Fruit fly (Drosophila melanogaster) whole organism, embryonic: ENCODE results near the gene CG7483.

Source experiments
- Antp ChIP-seq: fragments of 200-800 bp; sonication (Bioruptor generic); optimal IDR thresholded peaks from 3 replicates; lab custom pipeline; 2016; ENCODE audit warnings: missing biosample characterization, missing genetic modification characterization
- CG13424 ChIP-seq: fragments of 200-800 bp; sonication (Bioruptor generic); optimal IDR thresholded peaks from 2 replicates; lab custom pipeline; 2019; ENCODE audit warnings: missing biosample characterization, mild to moderate bottlenecking, missing genetic modification characterization, moderate library complexity
- CG14710 ChIP-seq: fragments of 200-800 bp; sonication (Bioruptor generic); optimal IDR thresholded peaks from 3 replicates; lab custom pipeline; 2019; ENCODE audit warnings: missing biosample characterization, mild to moderate bottlenecking, missing genetic modification characterization, moderate library complexity
- CG15479 ChIP-seq: fragments of 200-800 bp; sonication (Bioruptor generic); optimal IDR thresholded peaks from 3 replicates; lab custom pipeline; 2019; ENCODE audit warnings: missing biosample characterization, mild to moderate bottlenecking, missing genetic modification characterization, moderate library complexity
- CG15514 ChIP-seq: fragments of 200-800 bp; sonication (Bioruptor generic); optimal IDR thresholded peaks from 3 replicates; lab custom pipeline; 2017; ENCODE audit warnings: missing biosample characterization, missing genetic modification characterization, mild to moderate bottlenecking, moderate library complexity, missing genetic modification reagents
- CG15696 ChIP-seq: fragments of 200-800 bp; sonication (Bioruptor generic); optimal IDR thresholded peaks from 2 replicates; lab custom pipeline; 2019; ENCODE audit warnings: missing biosample characterization, mild to moderate bottlenecking, missing genetic modification characterization, moderate library complexity
- CG17829 ChIP-seq: fragments of 200-800 bp; optimal IDR thresholded peaks from 2 replicates; lab custom pipeline; 2019; ENCODE audit warnings: missing biosample characterization, mild to moderate bottlenecking, missing genetic modification characterization, moderate library complexity
- CG3847 ChIP-seq: fragments of 200-800 bp; sonication (Bioruptor generic); IDR thresholded peaks from 2 replicates; pipeline ENCODE4 v1.3.6; 2022; ENCODE audit warnings: missing biosample characterization, missing genetic modification characterization
- CG43689 ChIP-seq: fragments of 200-800 bp; sonication (Bioruptor generic); IDR thresholded peaks from 2 replicates; pipeline ENCODE4 v1.3.6; 2022; ENCODE audit warnings: missing biosample characterization, missing genetic modification characterization
- CG7357 ChIP-seq: fragments of 200-800 bp; sonication (Bioruptor generic); IDR thresholded peaks from 3 replicates; pipeline ENCODE4 v1.3.6; 2022; ENCODE audit warnings: missing biosample characterization, missing genetic modification characterization
- CG9797 ChIP-seq: fragments of 200-800 bp; sonication (Bioruptor generic); optimal IDR thresholded peaks from 3 replicates; lab custom pipeline; 2018; ENCODE audit warnings: missing biosample characterization, mild to moderate bottlenecking, missing genetic modification characterization
- Ets97D ChIP-seq: fragments of 200-800 bp; sonication (Bioruptor generic); optimal IDR thresholded peaks from 3 replicates; lab custom pipeline; 2016; ENCODE audit warnings: missing biosample characterization, missing genetic modification characterization
- Hey ChIP-seq: fragments of 200-800 bp; sonication (Bioruptor generic); optimal IDR thresholded peaks from 3 replicates; lab custom pipeline; 2018; ENCODE audit warnings: missing biosample characterization, mild to moderate bottlenecking, missing genetic modification characterization
- HmgZ ChIP-seq: fragments of 200-800 bp; sonication (Bioruptor generic); optimal IDR thresholded peaks from 2 replicates; lab custom pipeline; 2018; ENCODE audit warnings: missing biosample characterization, mild to moderate bottlenecking, missing genetic modification characterization
- Hr3 ChIP-seq: fragments of 200-800 bp; sonication (Bioruptor generic); optimal IDR thresholded peaks from 3 replicates; lab custom pipeline; 2016; ENCODE audit warnings: missing biosample characterization, missing genetic modification characterization
- MESR4 ChIP-seq: fragments of 200-800 bp; sonication (Bioruptor generic); optimal IDR thresholded peaks from 2 replicates; lab custom pipeline; 2018; ENCODE audit warnings: missing biosample characterization, mild to moderate bottlenecking, missing genetic modification characterization, moderate library complexity
- Max ChIP-seq: fragments of 200-800 bp; sonication (Bioruptor generic); optimal IDR thresholded peaks from 2 replicates; lab custom pipeline; 2016; ENCODE audit warnings: missing biosample characterization, mild to moderate bottlenecking, missing genetic modification characterization
- Meics ChIP-seq: fragments of 200-800 bp; sonication (Bioruptor generic); optimal IDR thresholded peaks from 2 replicates; lab custom pipeline; 2017; ENCODE audit warnings: missing biosample characterization, mild to moderate bottlenecking, missing genetic modification characterization
- amos ChIP-seq: fragments of 200-800 bp; sonication (Bioruptor generic); IDR thresholded peaks from 2 replicates; pipeline ENCODE4 v1.3.6; 2022; ENCODE audit warnings: missing biosample characterization, missing genetic modification characterization; ENCODE audit not compliant: partially characterized antibody
- bbx ChIP-seq: fragments of 200-800 bp; sonication (Bioruptor generic); IDR thresholded peaks from 2 replicates; pipeline ENCODE4 v1.3.6; 2022; ENCODE audit warnings: missing biosample characterization, missing genetic modification characterization; ENCODE audit not compliant: partially characterized antibody
- ewg ChIP-seq: fragments of 200-800 bp; sonication (Bioruptor generic); optimal IDR thresholded peaks from 3 replicates; lab custom pipeline; 2017; ENCODE audit warnings: mild to moderate bottlenecking, missing biosample characterization, missing genetic modification reagents, missing genetic modification characterization
- knrl ChIP-seq: fragments of 200-800 bp; sonication (Bioruptor generic); IDR thresholded peaks from 3 replicates; pipeline ENCODE4 v1.3.6; 2022; ENCODE audit warnings: missing biosample characterization, missing genetic modification characterization; ENCODE audit not compliant: partially characterized antibody
- nerfin-1 ChIP-seq: fragments of 200-800 bp; sonication (Bioruptor generic); optimal IDR thresholded peaks from 3 replicates; lab custom pipeline; 2019; ENCODE audit warnings: missing biosample characterization, mild to moderate bottlenecking, missing genetic modification characterization, moderate library complexity
- pan ChIP-seq, 4 experiments: fragments of >200 bp in 3 of 4; fragments of 200-800 bp in 1 of 4; sonication (Bioruptor generic) in 1 of 4; optimal IDR thresholded peaks in 3 of 4; IDR thresholded peaks in 1 of 4; 2 replicates each; pipeline versions ENCODE4 v1.3.6 to Lab custom; 2017 to 2022; ENCODE audit warnings: missing biosample characterization in 2 of 4, missing genetic modification characterization in 2 of 4, mixed read lengths in 1 of 4
- pzg ChIP-seq: fragments of 200-800 bp; sonication (Bioruptor generic); optimal IDR thresholded peaks from 3 replicates; lab custom pipeline; 2018; ENCODE audit warnings: missing biosample characterization, mild to moderate bottlenecking, missing genetic modification characterization, moderate library complexity

The CG7483 gene

dm6 chr3R:8362259-8362876, 49.4 kb downstream of the CG7483 start, which contains the start of the genes Veneno and CG7963 (continued):
- TF ChIP-seq CG15696 (tag; lab: Kevin White, UChicago) (peak; percentile 20), HmgZ (tag; lab: Kevin White, UChicago) (peak; percentile 16), nerfin-1 (tag; lab: Kevin White, UChicago) (peak; percentile 30), pan (optimal IDR thresholded peaks at IDR 0.05; lab: Kevin White, UChicago) (no peak), pan (GFP tag; optimal IDR thresholded peaks at IDR 0.05 in 1 of 2, IDR thresholded peaks at IDR 0.05 in 1 of 2) (peak in 1 of 2 experiments; percentile 15), CG43689 (GFP tag; lab: Robert Waterston, UW) (no peak), CG7357 (peak; percentile 94), CG15479 (peak; percentile 38), CG3847 (GFP tag; lab: Robert Waterston, UW) (peak; percentile 39; the same call in 1 of the 2 replicates), CG15514 (GFP tag; lab: Kevin White, UChicago) (peak; percentile 56), MESR4 (GFP tag; lab: Kevin White, UChicago) (peak; percentile 58), pzg (GFP tag; lab: Kevin White, UChicago) (peak; percentile 60), Antp (no peak), Max (peak; percentile 6), CG17829 (tag; lab: Kevin White, UChicago) (peak; percentile 67), Ets97D (GFP tag; lab: Kevin White, UChicago) (peak; percentile 27), Meics (GFP tag; lab: Kevin White, UChicago) (peak; percentile 27), amos (GFP tag; lab: Robert Waterston, UW) (no peak), bbx (GFP tag; lab: Robert Waterston, UW) (peak; percentile 29; the same call in 1 of the 2 replicates), Hey (tag; lab: Kevin White, UChicago) (no peak), CG9797 (peak; percentile 65), ewg (GFP tag; lab: Kevin White, UChicago) (peak; percentile 86), Hr3 (GFP tag; lab: Kevin White, UChicago) (peak; percentile 17), knrl (GFP tag; lab: Robert Waterston, UW) (0 out of 3 replicates have a peak, but pooled peaks have one; percentile 40), CG13424 (tag; lab: Kevin White, UChicago) (peak; percentile 42), CG14710 (tag; lab: Kevin White, UChicago) (peak; percentile 78)
